Worm (Caenorhabditis elegans): Measurements from ENCODE around the gene srz-99.

srz-99 gene

ce11 chrV:16756166-16756565 is 26.1 kb downstream of the srz-99 start:
- no peak for TF ChIP-seq lin-13 (GFP tag; optimal IDR thresholded peaks at IDR 0.05)
- TF ChIP-seq rnt-1 (tag; optimal IDR thresholded peaks at IDR 0.05), result no peak
- no peak for TF ChIP-seq nhr-84 (tag; optimal IDR thresholded peaks at IDR 0.05)

- TF ChIP-seq unc-30 (tag; optimal IDR thresholded peaks at IDR 0.05) (no peak), lin-14 (GFP tag; optimal IDR thresholded peaks at IDR 0.05) (peak; percentile 13)
Measured at ce11 chrV:16759937-16760336, 29.9 kb downstream of the srz-99 start.

ce11 chrV:16774428-16774827 is 44.4 kb downstream of the srz-99 start:
- peak; percentile 45 for TF ChIP-seq mep-1 (tag; optimal IDR thresholded peaks at IDR 0.05)
- peak; percentile 91 for TF ChIP-seq blmp-1 (tag; optimal IDR thresholded peaks at IDR 0.05)
- no peak for TF ChIP-seq fkh-10 (GFP tag; optimal IDR thresholded peaks at IDR 0.05)
- no peak for TF ChIP-seq ztf-4 (tag; optimal IDR thresholded peaks at IDR 0.05)
- no peak for TF ChIP-seq sup-37 (GFP tag; optimal IDR thresholded peaks at IDR 0.05)
- TF ChIP-seq lin-14 (GFP tag; optimal IDR thresholded peaks at IDR 0.05), result peak; percentile 52
- no peak for TF ChIP-seq lin-13 (GFP tag; optimal IDR thresholded peaks at IDR 0.05)
- peak in 1 of 6 experiments; percentile 37 for TF ChIP-seq elt-3 (tag; optimal IDR thresholded peaks at IDR 0.05)
- TF ChIP-seq ceh-88 (GFP tag; IDR thresholded peaks at IDR 0.05), result no peak
- TF ChIP-seq nhr-85 (tag), result peak; percentile 53

ce11 chrV:16778540-16779280 is 48.6 kb downstream of the srz-99 start:
- TF ChIP-seq nhr-71 (tag; optimal IDR thresholded peaks at IDR 0.05), result peak; percentile 67
- TF ChIP-seq ceh-63 (GFP tag; optimal IDR thresholded peaks at IDR 0.05), result no peak
- TF ChIP-seq efl-1 (optimal IDR thresholded peaks at IDR 0.05), result no peak
- peak in 1 of 2 experiments; percentile 23 for TF ChIP-seq efl-1 (GFP tag; optimal IDR thresholded peaks at IDR 0.05 in 1 of 2)
- no peak for TF ChIP-seq C04F5.9 (tag; optimal IDR thresholded peaks at IDR 0.05)
- TF ChIP-seq snpc-4 (tag; optimal IDR thresholded peaks at IDR 0.05), result no peak
- TF ChIP-seq unc-98 (GFP tag; IDR thresholded peaks at IDR 0.05), result no peak
- no peak for TF ChIP-seq ces-1 (GFP tag; optimal IDR thresholded peaks at IDR 0.05)
- no peak for TF ChIP-seq pax-3 (tag; optimal IDR thresholded peaks at IDR 0.05)
- TF ChIP-seq fkh-8 (tag; optimal IDR thresholded peaks at IDR 0.05), result no peak
- TF ChIP-seq ceh-90 (tag; optimal IDR thresholded peaks at IDR 0.05), result no peak
- TF ChIP-seq pqm-1 (tag; optimal IDR thresholded peaks at IDR 0.05), result no peak
- no peak for TF ChIP-seq egl-13 (tag; optimal IDR thresholded peaks at IDR 0.05)
- TF ChIP-seq grh-1 (GFP tag; IDR thresholded peaks at IDR 0.05), result no peak; the same call in 1 of the 2 replicates
- no peak for TF ChIP-seq aly-2 (tag; optimal IDR thresholded peaks at IDR 0.05)
- TF ChIP-seq rnt-1 (tag; optimal IDR thresholded peaks at IDR 0.05), result no peak
- TF ChIP-seq nhr-90 (tag; optimal IDR thresholded peaks at IDR 0.05; ENCODE audit: poor library complexity), result peak; percentile 43
- TF ChIP-seq ama-1 (optimal IDR thresholded peaks at IDR 0.05), result no peak
- TF ChIP-seq ztf-11 (tag; optimal IDR thresholded peaks at IDR 0.05), result no peak
- TF ChIP-seq C16A3.4 (tag; optimal IDR thresholded peaks at IDR 0.05), result no peak
- TF ChIP-seq ceh-8 (GFP tag; optimal IDR thresholded peaks at IDR 0.05), result no peak
- TF ChIP-seq ceh-88 (GFP tag; IDR thresholded peaks at IDR 0.05), result no peak
- no peak for TF ChIP-seq egl-27 (tag; optimal IDR thresholded peaks at IDR 0.05)
- no peak for TF ChIP-seq mab-9 (GFP tag; IDR thresholded peaks at IDR 0.05)
- TF ChIP-seq tbx-2 (tag; optimal IDR thresholded peaks at IDR 0.05), result peak; percentile 4
- TF ChIP-seq nhr-12 (tag; optimal IDR thresholded peaks at IDR 0.05), result no peak
- no peak for TF ChIP-seq nhr-11 (tag; optimal IDR thresholded peaks at IDR 0.05)
- TF ChIP-seq lin-15B (tag; optimal IDR thresholded peaks at IDR 0.05), result no peak
- TF ChIP-seq nhr-20 (tag; optimal IDR thresholded peaks at IDR 0.05), result peak; percentile 77
- no peak for TF ChIP-seq tlp-1 (tag; optimal IDR thresholded peaks at IDR 0.05)
- no peak for TF ChIP-seq hlh-17 (GFP tag; optimal IDR thresholded peaks at IDR 0.05; ENCODE audit: borderline replicate concordance)
- TF ChIP-seq nhr-19 (GFP tag; conservative IDR thresholded peaks at IDR 0.05), result peak; percentile 45; the same call in 1 of the 2 replicates
- peak in 5 of 6 experiments; percentile 11 to 70 (median 59) for TF ChIP-seq elt-3 (tag; optimal IDR thresholded peaks at IDR 0.05)
- TF ChIP-seq elt-2 (tag; optimal IDR thresholded peaks at IDR 0.05), result no peak
- TF ChIP-seq aha-1 (tag; optimal IDR thresholded peaks at IDR 0.05), result no peak
- no peak for TF ChIP-seq mef-2 (tag; optimal IDR thresholded peaks at IDR 0.05)
- TF ChIP-seq zag-1 (tag; optimal IDR thresholded peaks at IDR 0.05), result no peak

Data from whole organism, L1 larva.